Worm (Caenorhabditis elegans): ENCODE results near the gene cct-2.

Gene cct-2

DNA sequence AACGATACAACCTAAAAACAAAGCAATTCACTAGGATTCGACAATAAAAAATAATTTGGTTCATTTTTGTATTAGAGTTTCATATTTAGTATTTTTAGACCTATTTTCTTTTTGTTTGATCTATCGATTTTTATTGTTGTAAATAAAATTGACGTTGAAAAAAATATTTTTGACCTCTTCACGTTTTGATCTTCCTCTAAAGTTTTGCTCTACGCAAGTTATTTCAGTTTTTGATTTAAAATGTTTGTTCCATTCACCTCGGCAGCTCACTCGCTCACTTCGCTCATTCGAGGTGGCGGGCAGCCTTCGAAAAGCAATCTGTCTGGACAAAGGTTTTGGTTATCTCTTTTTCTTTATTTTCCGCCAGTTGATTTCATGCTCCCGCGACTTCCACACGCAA lies 3.2 kb downstream of the cct-2 start, which contains the start of gene enol-1:
TSS of gene enol-1 (plus strand) at position 235 of the 400 bp plus-strand sequence.
- TF ChIP-seq F57A8.1 (GFP tag; optimal IDR thresholded peaks at IDR 0.05) = no peak
- no peak for TF ChIP-seq zim-3 (tag; optimal IDR thresholded peaks at IDR 0.05)
- TF ChIP-seq F52B5.7 (tag; optimal IDR thresholded peaks at IDR 0.05) = no peak
- peak; percentile 70 for TF ChIP-seq ceh-91 (GFP tag; IDR thresholded peaks at IDR 0.05)
- TF ChIP-seq F37B4.10 (GFP tag; IDR thresholded peaks at IDR 0.05) = no peak
- TF ChIP-seq madf-8 (GFP tag; conservative IDR thresholded peaks at IDR 0.05) = peak; percentile 85
- TF ChIP-seq ztf-18 (tag; optimal IDR thresholded peaks at IDR 0.05) = no peak
- TF ChIP-seq pbrm-1 (GFP tag; IDR thresholded peaks at IDR 0.05) = 0 out of 2 replicates have a peak, but pooled peaks have one; percentile 19
- peak; percentile 80; the same call in 1 of the 2 replicates for TF ChIP-seq Y95B8A.8 (GFP tag; IDR thresholded peaks at IDR 0.05)
- no peak for TF ChIP-seq F23B12.7 (tag; optimal IDR thresholded peaks at IDR 0.05; ENCODE audit: insufficient read depth)
- no peak for TF ChIP-seq cebp-2 (GFP tag; IDR thresholded peaks at IDR 0.05)
- no peak for TF ChIP-seq nhr-27 (tag; optimal IDR thresholded peaks at IDR 0.05)
- TF ChIP-seq F33H1.4 (GFP tag; IDR thresholded peaks at IDR 0.05) = peak; percentile 50
- TF ChIP-seq ztf-26 (tag; optimal IDR thresholded peaks at IDR 0.05) = no peak
- no peak for TF ChIP-seq snpc-1.1 (tag; optimal IDR thresholded peaks at IDR 0.05; ENCODE audit: insufficient read depth)
- TF ChIP-seq akir-1 (GFP tag; optimal IDR thresholded peaks at IDR 0.05) = no peak
- TF ChIP-seq efl-1 (GFP tag; optimal IDR thresholded peaks at IDR 0.05) = peak; percentile 77
- no peak for TF ChIP-seq nfya-1 (tag; optimal IDR thresholded peaks at IDR 0.05; ENCODE audit: borderline replicate concordance, insufficient read depth)
- no peak for TF ChIP-seq F57C9.4 (tag; optimal IDR thresholded peaks at IDR 0.05)
- TF ChIP-seq atf-7 (tag; optimal IDR thresholded peaks at IDR 0.05) = no peak
- peak; percentile 63 for TF ChIP-seq hsf-1 (GFP tag; IDR thresholded peaks at IDR 0.05)
- TF ChIP-seq lin-35 (GFP tag; optimal IDR thresholded peaks at IDR 0.05) = no peak
- no peak for TF ChIP-seq aptf-2 (GFP tag; conservative IDR thresholded peaks at IDR 0.05)
- TF ChIP-seq lsl-1 (GFP tag; optimal IDR thresholded peaks at IDR 0.05) = peak; percentile 34
- 0 out of 2 replicates have a peak, but pooled peaks have one; percentile 14 for TF ChIP-seq K11D2.4 (GFP tag; IDR thresholded peaks at IDR 0.05)
- TF ChIP-seq snpc-3.4 (tag; optimal IDR thresholded peaks at IDR 0.05) = peak; percentile 59
- TF ChIP-seq ztf-25 (GFP tag; IDR thresholded peaks at IDR 0.05) = no peak
- TF ChIP-seq D2030.7 (GFP tag; IDR thresholded peaks at IDR 0.05) = peak; percentile 65; the same call in 1 of the 2 replicates
- no peak for TF ChIP-seq snpc-1.3 (tag; optimal IDR thresholded peaks at IDR 0.05; ENCODE audit: insufficient read depth)
- no peak for TF ChIP-seq ekl-4 (GFP tag; IDR thresholded peaks at IDR 0.05)
- peak; percentile 5 for TF ChIP-seq athp-1 (tag; optimal IDR thresholded peaks at IDR 0.05)
- TF ChIP-seq madf-6 (GFP tag; IDR thresholded peaks at IDR 0.05) = peak; percentile 90
- TF ChIP-seq egrh-3 (GFP tag; IDR thresholded peaks at IDR 0.05) = no peak
- no peak for TF ChIP-seq hlh-12 (tag; optimal IDR thresholded peaks at IDR 0.05)
- TF ChIP-seq sea-2 (GFP tag; IDR thresholded peaks at IDR 0.05) = no peak
- no peak for TF ChIP-seq B0261.1 (tag; optimal IDR thresholded peaks at IDR 0.05)
- TF ChIP-seq mcd-1 (GFP tag; IDR thresholded peaks at IDR 0.05) = peak; percentile 18; the same call in 1 of the 2 replicates
- TF ChIP-seq lin-26 (GFP tag; IDR thresholded peaks at IDR 0.05) = no peak
- TF ChIP-seq ceh-27 (GFP tag; optimal IDR thresholded peaks at IDR 0.05) = no peak
- TF ChIP-seq unc-62 (GFP tag; optimal IDR thresholded peaks at IDR 0.05) = no peak
- TF ChIP-seq egl-18 (GFP tag; IDR thresholded peaks at IDR 0.05) = no peak
- TF ChIP-seq lsy-27 (tag; optimal IDR thresholded peaks at IDR 0.05; ENCODE audit: borderline replicate concordance, insufficient read depth) = no peak
- TF ChIP-seq F55B11.4 (tag; optimal IDR thresholded peaks at IDR 0.05; ENCODE audit: borderline replicate concordance, insufficient read depth) = no peak
- no peak for TF ChIP-seq nhr-179 (tag; optimal IDR thresholded peaks at IDR 0.05)
- TF ChIP-seq gei-17 (GFP tag; optimal IDR thresholded peaks at IDR 0.05) = no peak
- TF ChIP-seq C06A6.2 (GFP tag; conservative IDR thresholded peaks at IDR 0.05) = no peak
- no peak for TF ChIP-seq F10E7.11 (tag; optimal IDR thresholded peaks at IDR 0.05)
- no peak for TF ChIP-seq ztf-6 (GFP tag; IDR thresholded peaks at IDR 0.05)
